Fruit fly (Drosophila melanogaster) whole organism, adult: ENCODE measurements around the gene Larp4B.

Experiments used
- CG11617 ChIP-seq: fragments of 200-800 bp; sonication (Bioruptor generic); optimal IDR thresholded peaks from 2 replicates; lab custom pipeline; 2017; ENCODE audit warnings: mild to moderate bottlenecking, missing biosample characterization, missing genetic modification reagents, missing genetic modification characterization
- CG12768 ChIP-seq: fragments of 200-800 bp; sonication (Bioruptor generic); optimal IDR thresholded peaks from 2 replicates; lab custom pipeline; 2017; ENCODE audit warnings: missing biosample characterization, missing genetic modification characterization, mild to moderate bottlenecking, moderate library complexity, missing genetic modification reagents
- CG14711 ChIP-seq: fragments of 200-800 bp; sonication (Bioruptor generic); optimal IDR thresholded peaks from 2 replicates; lab custom pipeline; 2018; ENCODE audit warnings: missing biosample characterization, mild to moderate bottlenecking, missing genetic modification characterization, moderate library complexity
- CG1620 ChIP-seq: fragments of 200-800 bp; sonication (Bioruptor generic); optimal IDR thresholded peaks from 2 replicates; lab custom pipeline; 2016; ENCODE audit warnings: missing biosample characterization, missing genetic modification characterization
- CG33017 ChIP-seq: fragments of 200-800 bp; sonication (Bioruptor generic); optimal IDR thresholded peaks from 2 replicates; lab custom pipeline; 2018; ENCODE audit warnings: missing biosample characterization, mild to moderate bottlenecking, missing genetic modification characterization, moderate library complexity
- CG5204 ChIP-seq: fragments of 200-800 bp; sonication (Bioruptor generic); optimal IDR thresholded peaks from 2 replicates; lab custom pipeline; 2016; ENCODE audit warnings: missing biosample characterization, missing genetic modification characterization
- CG7045 ChIP-seq: fragments of 200-800 bp; sonication (Bioruptor generic); optimal IDR thresholded peaks from 2 replicates; lab custom pipeline; 2017; ENCODE audit warnings: missing biosample characterization, mild to moderate bottlenecking, missing genetic modification characterization
- CG7101 ChIP-seq: fragments of 200-800 bp; sonication (Bioruptor generic); optimal IDR thresholded peaks from 2 replicates; lab custom pipeline; 2018; ENCODE audit warnings: missing biosample characterization, mild to moderate bottlenecking, missing genetic modification characterization, moderate library complexity
- Clk ChIP-seq: fragments of 200-800 bp; sonication (Bioruptor generic); optimal IDR thresholded peaks from 2 replicates; lab custom pipeline; 2017; ENCODE audit warnings: missing biosample characterization, missing genetic modification characterization
- Crg-1 ChIP-seq: fragments of 200-800 bp; sonication (Bioruptor generic); optimal IDR thresholded peaks from 2 replicates; lab custom pipeline; 2016; ENCODE audit warnings: missing biosample characterization, missing genetic modification characterization
- Hr96 ChIP-seq: fragments of 200-800 bp; sonication (Bioruptor generic); optimal IDR thresholded peaks from 2 replicates; lab custom pipeline; 2016; ENCODE audit warnings: missing biosample characterization, missing genetic modification characterization
- Mnt ChIP-seq: fragments of 200-800 bp; sonication (Bioruptor generic); optimal IDR thresholded peaks from 2 replicates; lab custom pipeline; 2016; ENCODE audit warnings: missing biosample characterization, mild to moderate bottlenecking, missing genetic modification characterization
- bab1 ChIP-seq: fragments of 200-800 bp; sonication (Bioruptor generic); optimal IDR thresholded peaks from 3 replicates; lab custom pipeline; 2019; ENCODE audit warnings: missing biosample characterization, mild to moderate bottlenecking, missing genetic modification characterization, moderate library complexity
- cic ChIP-seq: fragments of 200-800 bp; sonication (Bioruptor generic); optimal IDR thresholded peaks from 2 replicates; lab custom pipeline; 2017; ENCODE audit warnings: missing biosample characterization, mild to moderate bottlenecking, missing genetic modification characterization, moderate library complexity
- cnc ChIP-seq, 2 experiments: fragments of >200 bp; optimal IDR thresholded peaks; 2 replicates each; lab custom pipeline; 2017
- kay ChIP-seq: fragments of 200-800 bp; sonication (Bioruptor generic); peaks from one replicate; lab custom pipeline; 2016; ENCODE audit warnings: missing biosample characterization, missing genetic modification characterization, borderline replicate concordance
- ovo ChIP-seq: fragments of 200-800 bp; sonication (Bioruptor generic); optimal IDR thresholded peaks from 2 replicates; lab custom pipeline; 2016; ENCODE audit warnings: missing biosample characterization, missing genetic modification characterization
- pad ChIP-seq: fragments of 200-800 bp; sonication (Bioruptor generic); optimal IDR thresholded peaks from 3 replicates; lab custom pipeline; 2017; ENCODE audit warnings: missing biosample characterization, missing genetic modification characterization, mild to moderate bottlenecking, moderate library complexity, missing genetic modification reagents
- tj ChIP-seq: fragments of 200-800 bp; sonication (Bioruptor generic); optimal IDR thresholded peaks from 3 replicates; lab custom pipeline; 2017; ENCODE audit warnings: missing biosample characterization, mild to moderate bottlenecking, missing genetic modification characterization, moderate library complexity
- toe ChIP-seq: fragments of 200-800 bp; sonication (Bioruptor generic); optimal IDR thresholded peaks from 2 replicates; lab custom pipeline; 2016; ENCODE audit warnings: missing biosample characterization, missing genetic modification characterization

Larp4B gene

DNA sequence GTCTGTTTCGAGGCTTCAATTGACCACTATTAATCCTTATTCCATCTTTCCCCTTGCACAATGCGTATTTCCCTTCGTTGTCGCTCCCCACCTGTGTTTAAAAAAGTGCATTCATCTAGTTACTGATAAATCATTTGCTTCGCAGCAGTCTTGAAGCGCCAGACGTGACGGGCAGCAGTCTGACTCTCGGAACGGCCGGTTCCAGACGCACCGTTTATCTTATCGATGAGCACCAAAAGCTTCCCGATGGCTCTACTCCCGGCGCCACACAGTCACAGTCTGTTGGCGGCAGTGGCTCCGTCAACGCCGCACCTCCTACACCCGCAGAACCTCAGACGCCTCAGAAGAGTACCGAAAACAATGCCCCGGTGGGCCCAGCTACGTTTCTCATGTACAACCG, 40.5 kb upstream of the Larp4B start, which contains the start of gene CG42494:
Gene CG42494 (plus strand): TSS at position 301 of the 400 bp plus-strand sequence.
- no peak for TF ChIP-seq tj (GFP tag; lab: Kevin White, UChicago)
- no peak for TF ChIP-seq CG7045 (GFP tag; lab: Kevin White, UChicago)
- no peak for TF ChIP-seq CG11617
- no peak for TF ChIP-seq bab1 (GFP tag; lab: Kevin White, UChicago)
- no peak for TF ChIP-seq pad
- TF ChIP-seq Hr96 (GFP tag; lab: Kevin White, UChicago), result no peak
- TF ChIP-seq cnc (optimal IDR thresholded peaks at IDR 0.05; lab: Kevin White, UChicago), result no peak
- TF ChIP-seq ovo (GFP tag; lab: Kevin White, UChicago), result no peak
- no peak for TF ChIP-seq CG1620 (GFP tag; lab: Kevin White, UChicago)
- TF ChIP-seq CG14711 (tag; lab: Kevin White, UChicago), result no peak

DNA sequence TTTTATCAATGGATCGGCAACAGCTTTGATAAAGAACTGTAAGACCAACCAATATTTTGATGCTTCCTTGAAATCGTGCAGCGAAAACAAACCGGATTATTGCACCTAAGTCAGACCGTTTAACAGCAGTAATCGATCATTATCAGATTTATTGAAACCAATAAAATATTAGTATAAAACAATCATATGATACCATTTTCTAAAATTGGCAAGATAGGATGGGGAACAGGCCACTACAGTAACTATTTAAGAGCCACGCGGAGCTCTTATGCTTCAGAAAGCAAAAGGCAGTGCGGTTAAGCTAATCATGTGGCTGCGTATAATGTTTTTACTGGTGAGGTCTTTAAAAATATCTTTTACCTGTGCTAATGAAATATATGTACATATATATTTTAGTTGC, 38.3 kb upstream of the Larp4B start, which contains the start of gene CG32284:
Gene CG32284 (plus strand): TSS at position 301 of the 400 bp plus-strand sequence.
- TF ChIP-seq CG7045 (GFP tag; lab: Kevin White, UChicago), result no peak
- TF ChIP-seq CG33017 (tag; lab: Kevin White, UChicago), result no peak
- TF ChIP-seq pad, result no peak
- TF ChIP-seq CG1620 (GFP tag; lab: Kevin White, UChicago), result no peak
- no peak for TF ChIP-seq toe (GFP tag; lab: Kevin White, UChicago)
- no peak for TF ChIP-seq tj (GFP tag; lab: Kevin White, UChicago)
- no peak for TF ChIP-seq kay
- TF ChIP-seq cnc (optimal IDR thresholded peaks at IDR 0.05; lab: Kevin White, UChicago), result no peak
- TF ChIP-seq Mnt, result no peak
- no peak for TF ChIP-seq ovo (GFP tag; lab: Kevin White, UChicago)

DNA sequence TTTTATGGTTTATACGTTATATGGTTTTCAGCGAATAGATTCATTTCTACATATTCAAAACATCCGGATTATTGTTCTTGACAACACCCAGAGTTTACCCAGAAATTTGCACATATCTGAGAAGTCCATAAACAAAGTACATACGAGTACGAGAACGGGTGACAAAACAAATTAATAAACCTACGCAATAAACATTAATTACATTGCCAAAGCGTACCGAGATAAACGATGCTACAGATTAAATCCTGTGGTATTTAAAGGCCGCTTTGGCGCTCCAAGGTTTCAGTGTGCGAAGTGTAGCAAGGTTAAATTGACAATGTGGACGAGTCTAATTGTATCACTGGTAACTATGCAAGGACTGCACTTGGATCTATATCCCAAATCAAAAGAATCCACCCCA, 37.4 kb upstream of the Larp4B start, which contains the start of gene CG14957:
Gene CG14957 (plus strand): TSS at position 301 of the 400 bp plus-strand sequence.
- TF ChIP-seq CG7045 (GFP tag; lab: Kevin White, UChicago) (peak; percentile 55), CG12768 (GFP tag; lab: Kevin White, UChicago) (peak; percentile 11), pad (no peak)

DNA sequence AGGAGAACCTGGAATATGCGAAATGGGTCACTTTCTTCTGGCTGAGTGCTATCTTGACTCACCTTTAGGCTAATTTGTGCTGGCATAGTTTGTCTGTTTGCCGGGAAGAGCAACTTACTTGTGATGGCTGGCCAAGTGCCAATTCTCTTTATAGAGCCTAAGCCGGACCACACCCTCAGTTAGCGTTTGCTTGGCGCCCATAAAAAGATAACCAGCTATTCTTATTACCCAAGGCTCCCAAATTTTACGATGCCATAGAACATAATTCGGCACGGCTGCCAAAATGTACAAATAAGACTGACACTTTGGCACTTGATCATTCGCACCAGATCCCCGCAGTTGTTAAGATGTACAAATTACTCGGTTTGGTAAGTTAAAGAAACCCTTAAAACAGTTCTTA, 35.0 kb upstream of the Larp4B start, which contains the start of the genes CG42525 and CG14958:
Gene CG42525 (minus strand): TSS at position 101 of the 400 bp plus-strand sequence.
Gene CG14958 (plus strand): TSS at position 332 of the 400 bp plus-strand sequence.
- TF ChIP-seq CG1620 (GFP tag; lab: Kevin White, UChicago) (no peak), Mnt (no peak), toe (GFP tag; lab: Kevin White, UChicago) (no peak), CG7045 (GFP tag; lab: Kevin White, UChicago) (no peak), kay (no peak), cic (GFP tag; lab: Kevin White, UChicago) (no peak), ovo (GFP tag; lab: Kevin White, UChicago) (no peak), CG12768 (GFP tag; lab: Kevin White, UChicago) (no peak), CG5204 (no peak), CG14711 (tag; lab: Kevin White, UChicago) (no peak), Hr96 (GFP tag; lab: Kevin White, UChicago) (no peak), bab1 (GFP tag; lab: Kevin White, UChicago) (no peak), CG7101 (tag; lab: Kevin White, UChicago) (no peak), tj (GFP tag; lab: Kevin White, UChicago) (no peak), Clk (GFP tag; lab: Kevin White, UChicago) (no peak), CG33017 (tag; lab: Kevin White, UChicago) (no peak), CG11617 (no peak)

DNA sequence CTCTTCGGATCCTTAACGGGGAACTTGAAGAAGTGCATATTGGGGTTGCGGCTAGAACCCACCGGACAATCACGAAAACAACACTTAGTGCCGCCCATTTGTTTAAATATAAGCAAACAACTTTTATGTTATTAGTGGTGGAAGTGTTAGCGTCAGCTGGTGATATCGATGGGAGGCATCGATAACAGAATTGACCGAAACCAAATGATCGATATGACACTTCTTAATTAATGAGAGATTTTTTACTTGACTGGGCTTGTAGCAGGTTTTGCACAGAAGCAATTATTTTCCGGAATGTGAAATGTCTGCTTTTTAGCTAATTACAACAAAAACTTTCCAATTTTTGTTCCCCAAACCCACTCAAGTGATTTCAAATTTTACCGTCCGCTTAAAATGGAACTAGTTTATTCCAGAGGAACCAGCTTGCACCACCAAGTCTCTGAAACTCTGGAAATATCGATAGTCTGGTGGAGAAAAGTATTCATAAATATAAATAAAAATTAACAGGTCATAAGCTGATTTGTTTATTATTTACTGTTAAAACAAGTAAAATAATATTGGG, 32.2 kb upstream of the Larp4B start, which contains the start of gene CG14965:
Gene CG14965 (minus strand): TSS at position 159 of the 562 bp plus-strand sequence.
- TF ChIP-seq tj (GFP tag; lab: Kevin White, UChicago) (no peak), ovo (GFP tag; lab: Kevin White, UChicago) (no peak), bab1 (GFP tag; lab: Kevin White, UChicago) (no peak), Clk (GFP tag; lab: Kevin White, UChicago) (no peak), CG1620 (GFP tag; lab: Kevin White, UChicago) (no peak), CG11617 (no peak), CG33017 (tag; lab: Kevin White, UChicago) (no peak), cic (GFP tag; lab: Kevin White, UChicago) (no peak), CG12768 (GFP tag; lab: Kevin White, UChicago) (no peak)

DNA sequence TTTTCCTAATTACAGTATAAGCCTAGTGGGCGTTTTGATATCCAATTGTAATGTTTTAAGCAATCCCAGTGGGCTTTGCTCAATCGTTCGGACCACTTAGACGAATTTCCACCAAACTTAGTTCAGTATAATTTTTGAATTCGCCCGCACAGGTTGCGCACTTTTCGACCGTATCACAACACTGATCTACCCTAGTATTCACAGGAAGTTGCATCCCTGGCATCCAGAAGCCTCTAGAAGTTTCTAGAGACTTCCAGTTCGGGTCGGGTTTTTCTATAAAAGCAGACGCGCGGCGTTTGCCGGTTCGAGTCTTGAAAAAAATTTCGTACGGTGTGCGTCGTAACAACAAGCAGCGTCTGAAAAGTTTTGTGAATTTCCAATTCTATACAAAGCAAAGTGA, 31.7 kb upstream of the Larp4B start, which contains the start of gene Hsp83:
Gene Hsp83 (plus strand): TSS at position 58 of the 400 bp plus-strand sequence.
- TF ChIP-seq CG11617 (peak; percentile 99), CG14711 (tag; lab: Kevin White, UChicago) (peak; percentile 86), CG12768 (GFP tag; lab: Kevin White, UChicago) (peak; percentile 99), CG33017 (tag; lab: Kevin White, UChicago) (peak; percentile 99), ovo (GFP tag; lab: Kevin White, UChicago) (peak; percentile 96), pad (peak; percentile 91), CG7045 (GFP tag; lab: Kevin White, UChicago) (peak; percentile 99), cnc (optimal IDR thresholded peaks at IDR 0.05; lab: Kevin White, UChicago) (no peak), CG1620 (GFP tag; lab: Kevin White, UChicago) (peak; percentile 91), bab1 (GFP tag; lab: Kevin White, UChicago) (peak; percentile 98), Mnt (peak; percentile 98), kay (peak; percentile 98), Crg-1 (GFP tag; lab: Kevin White, UChicago) (peak; percentile 99), Clk (GFP tag; lab: Kevin White, UChicago) (peak; percentile 92), CG7101 (tag; lab: Kevin White, UChicago) (peak; percentile 99), toe (GFP tag; lab: Kevin White, UChicago) (peak; percentile 86), Hr96 (GFP tag; lab: Kevin White, UChicago) (peak; percentile 97), CG5204 (peak; percentile 96), tj (GFP tag; lab: Kevin White, UChicago) (peak; percentile 87), cic (GFP tag; lab: Kevin White, UChicago) (peak; percentile 99)
